Fruit fly (Drosophila melanogaster) whole organism, embryonic: Measurements from ENCODE around the gene Prosbeta6.

Experiments used
- Atf3 ChIP-seq: fragments of 200-800 bp; sonication (Bioruptor generic); optimal IDR thresholded peaks from 3 replicates; lab custom pipeline; 2016; ENCODE audit warnings: missing biosample characterization, missing genetic modification characterization
- B-H1 ChIP-seq: fragments of 200-800 bp; sonication (Bioruptor generic); IDR thresholded peaks from 3 replicates; pipeline ENCODE4 v1.3.6; 2022; ENCODE audit warnings: missing biosample characterization, missing genetic modification characterization
- CG10979 ChIP-seq: fragments of 200-800 bp; sonication (Bioruptor generic); optimal IDR thresholded peaks from 2 replicates; lab custom pipeline; 2018; ENCODE audit warnings: missing biosample characterization, mild to moderate bottlenecking, missing genetic modification characterization, moderate library complexity
- CG11247 ChIP-seq: fragments of 200-800 bp; sonication (Bioruptor generic); IDR thresholded peaks from 2 replicates; pipeline ENCODE4 v1.3.6; 2022; ENCODE audit warnings: missing biosample characterization, missing genetic modification characterization
- CG12219 ChIP-seq: fragments of 200-800 bp; sonication (Bioruptor generic); optimal IDR thresholded peaks from 3 replicates; lab custom pipeline; 2018; ENCODE audit warnings: missing biosample characterization, mild to moderate bottlenecking, missing genetic modification characterization
- CG15514 ChIP-seq: fragments of 200-800 bp; sonication (Bioruptor generic); optimal IDR thresholded peaks from 3 replicates; lab custom pipeline; 2017; ENCODE audit warnings: missing biosample characterization, missing genetic modification characterization, mild to moderate bottlenecking, moderate library complexity, missing genetic modification reagents
- CG15601 ChIP-seq: fragments of 200-800 bp; sonication (Bioruptor generic); optimal IDR thresholded peaks from 3 replicates; lab custom pipeline; 2019; ENCODE audit warnings: missing biosample characterization, mild to moderate bottlenecking, missing genetic modification characterization, moderate library complexity
- CG1602 ChIP-seq: fragments of 200-800 bp; sonication (Bioruptor generic); optimal IDR thresholded peaks from 3 replicates; lab custom pipeline; 2016; ENCODE audit warnings: missing biosample characterization, missing genetic modification characterization
- CG16815 ChIP-seq: fragments of 200-800 bp; sonication (Bioruptor generic); optimal IDR thresholded peaks from 3 replicates; lab custom pipeline; 2017; ENCODE audit warnings: missing biosample characterization, mild to moderate bottlenecking, missing genetic modification characterization
- CG1832 ChIP-seq: fragments of 200-800 bp; sonication (Bioruptor generic); optimal IDR thresholded peaks from 2 replicates; lab custom pipeline; 2017; ENCODE audit warnings: missing biosample characterization, mild to moderate bottlenecking, missing genetic modification characterization, inconsistent platforms
- CG18599 ChIP-seq: fragments of 200-800 bp; sonication (Bioruptor generic); optimal IDR thresholded peaks from 3 replicates; lab custom pipeline; 2017; ENCODE audit warnings: missing biosample characterization, missing genetic modification characterization, mild to moderate bottlenecking, moderate library complexity, missing genetic modification reagents
- CG18764 ChIP-seq: fragments of 200-800 bp; sonication (Bioruptor generic); optimal IDR thresholded peaks from 3 replicates; lab custom pipeline; 2016; ENCODE audit warnings: missing biosample characterization, missing genetic modification characterization
- CG2875 ChIP-seq: fragments of 200-800 bp; sonication (Bioruptor generic); optimal IDR thresholded peaks from 2 replicates; lab custom pipeline; 2017; ENCODE audit warnings: missing biosample characterization, mild to moderate bottlenecking, missing genetic modification characterization, missing genetic modification reagents
- CG31224 ChIP-seq: fragments of 200-800 bp; sonication (Bioruptor generic); IDR thresholded peaks from 2 replicates; pipeline ENCODE4 v1.3.6; 2022; ENCODE audit warnings: missing biosample characterization, missing genetic modification characterization
- CG4707 ChIP-seq: fragments of 200-800 bp; sonication (Bioruptor generic); optimal IDR thresholded peaks from 2 replicates; lab custom pipeline; 2018; ENCODE audit warnings: missing biosample characterization, mild to moderate bottlenecking, missing genetic modification characterization, moderate library complexity
- CG4730 ChIP-seq: fragments of 200-800 bp; sonication (Bioruptor generic); IDR thresholded peaks from 2 replicates; pipeline ENCODE4 v1.3.6; 2022; ENCODE audit warnings: missing biosample characterization, missing genetic modification characterization
- CG7963 ChIP-seq: fragments of 200-800 bp; sonication (Bioruptor generic); IDR thresholded peaks from 3 replicates; pipeline ENCODE4 v1.3.6; 2022; ENCODE audit warnings: missing biosample characterization, missing genetic modification characterization; ENCODE audit not compliant: partially characterized antibody
- CG8765 ChIP-seq: fragments of 200-800 bp; sonication (Bioruptor generic); IDR thresholded peaks from 2 replicates; pipeline ENCODE4 v1.3.6; 2022; ENCODE audit warnings: missing biosample characterization, missing genetic modification characterization
- CHES-1-like ChIP-seq: fragments of 200-800 bp; sonication (Bioruptor generic); optimal IDR thresholded peaks from 2 replicates; lab custom pipeline; 2016; ENCODE audit warnings: missing biosample characterization, missing genetic modification characterization
- Chrac-16 ChIP-seq: fragments of 200-800 bp; sonication (Bioruptor generic); optimal IDR thresholded peaks from 3 replicates; lab custom pipeline; 2016; ENCODE audit warnings: missing biosample characterization, missing genetic modification characterization
- D ChIP-seq, 2 experiments: fragments of 200-800 bp in 1 of 2; fragments of >200 bp in 1 of 2; sonication (Bioruptor generic) in 1 of 2; optimal IDR thresholded peaks; 2 replicates in 1 of 2; 3 replicates in 1 of 2; lab custom pipeline; 2017; ENCODE audit warnings: mild to moderate bottlenecking in 1 of 2, missing biosample characterization in 1 of 2, missing genetic modification characterization in 1 of 2, missing genetic modification reagents in 1 of 2
- HLH54F ChIP-seq: fragments of 200-800 bp; sonication (Bioruptor generic); optimal IDR thresholded peaks from 3 replicates; lab custom pipeline; 2016; ENCODE audit warnings: missing biosample characterization, missing genetic modification characterization
- Hmr ChIP-seq: fragments of 200-800 bp; sonication (Bioruptor generic); optimal IDR thresholded peaks from 3 replicates; lab custom pipeline; 2017; ENCODE audit warnings: mild to moderate bottlenecking, missing biosample characterization, missing genetic modification reagents, missing genetic modification characterization
- Hr39 ChIP-seq: fragments of >200 bp; optimal IDR thresholded peaks from 2 replicates; lab custom pipeline; 2017
- Hr51 ChIP-seq, 2 experiments: fragments of 200-800 bp; sonication (Bioruptor generic); optimal IDR thresholded peaks; 2 replicates in 1 of 2; 3 replicates in 1 of 2; lab custom pipeline; 2016 to 2018; ENCODE audit warnings: missing biosample characterization in 2 of 2, missing genetic modification characterization in 2 of 2, mild to moderate bottlenecking in 1 of 2, moderate library complexity in 1 of 2
- MBD-R2 ChIP-seq: fragments of 200-800 bp; sonication (Bioruptor generic); IDR thresholded peaks from 2 replicates; pipeline ENCODE4 v1.3.6; 2022; ENCODE audit warnings: missing biosample characterization, missing genetic modification characterization
- Med ChIP-seq: fragments of 200-800 bp; sonication (Bioruptor generic); peaks from one replicate; lab custom pipeline; 2016; ENCODE audit warnings: missing biosample characterization, missing genetic modification characterization, mild to moderate bottlenecking, inconsistent platforms, moderate library complexity
- Optix ChIP-seq: fragments of 200-800 bp; sonication (Bioruptor generic); IDR thresholded peaks from 3 replicates; pipeline ENCODE4 v1.3.6; 2022; ENCODE audit warnings: missing biosample characterization, missing genetic modification characterization
- Sry-β ChIP-seq: fragments of 200-800 bp; sonication (Bioruptor generic); optimal IDR thresholded peaks from 2 replicates; lab custom pipeline; 2018; ENCODE audit warnings: missing biosample characterization, mild to moderate bottlenecking, missing genetic modification characterization, moderate library complexity
- Sry-δ ChIP-seq: fragments of 200-800 bp; sonication (Bioruptor generic); optimal IDR thresholded peaks from 2 replicates; lab custom pipeline; 2016; ENCODE audit warnings: missing biosample characterization, missing genetic modification characterization
- Taf1 ChIP-seq: fragments of 200-800 bp; sonication (Bioruptor generic); IDR thresholded peaks from 2 replicates; pipeline ENCODE4 v1.3.6; 2022; ENCODE audit warnings: missing biosample characterization, missing genetic modification characterization
- Tbp ChIP-seq: fragments of >200 bp; optimal IDR thresholded peaks from 2 replicates; lab custom pipeline; 2018; ENCODE audit warnings: missing biosample characterization, missing genetic modification characterization
- al ChIP-seq: fragments of 200-800 bp; sonication (Bioruptor generic); IDR thresholded peaks from 2 replicates; pipeline ENCODE4 v1.3.6; 2022; ENCODE audit warnings: missing biosample characterization, missing genetic modification characterization
- amos ChIP-seq: fragments of 200-800 bp; sonication (Bioruptor generic); IDR thresholded peaks from 2 replicates; pipeline ENCODE4 v1.3.6; 2022; ENCODE audit warnings: missing biosample characterization, missing genetic modification characterization; ENCODE audit not compliant: partially characterized antibody
- br ChIP-seq: fragments of >200 bp; optimal IDR thresholded peaks from 2 replicates; lab custom pipeline; 2017
- cas ChIP-seq: fragments of 200-800 bp; sonication (Bioruptor generic); IDR thresholded peaks from 2 replicates; pipeline ENCODE4 v1.3.6; 2022; ENCODE audit warnings: missing biosample characterization, missing genetic modification characterization
- crol ChIP-seq: fragments of 200-800 bp; sonication (Bioruptor generic); IDR thresholded peaks from 2 replicates; pipeline ENCODE4 v1.3.6; 2022; ENCODE audit warnings: missing biosample characterization, missing genetic modification characterization
- dan ChIP-seq: fragments of 200-800 bp; sonication (Bioruptor generic); IDR thresholded peaks from 2 replicates; pipeline ENCODE4 v1.3.6; 2022; ENCODE audit warnings: missing biosample characterization, missing genetic modification characterization
- dmrt11E ChIP-seq: fragments of 200-800 bp; sonication (Bioruptor generic); optimal IDR thresholded peaks from 3 replicates; lab custom pipeline; 2018; ENCODE audit warnings: missing biosample characterization, mild to moderate bottlenecking, missing genetic modification characterization, moderate library complexity
- ems ChIP-seq: fragments of 200-800 bp; sonication (Bioruptor generic); optimal IDR thresholded peaks from 3 replicates; lab custom pipeline; 2016; ENCODE audit warnings: missing biosample characterization, missing genetic modification characterization
- en ChIP-seq: fragments of 200-800 bp; sonication (Bioruptor generic); optimal IDR thresholded peaks from 2 replicates; lab custom pipeline; 2016; ENCODE audit warnings: missing biosample characterization, missing genetic modification characterization
- gcm2 ChIP-seq: fragments of 200-800 bp; sonication (Bioruptor generic); optimal IDR thresholded peaks from 2 replicates; lab custom pipeline; 2016; ENCODE audit warnings: missing biosample characterization, missing genetic modification characterization
- grn ChIP-seq: fragments of 200-800 bp; sonication (Bioruptor generic); optimal IDR thresholded peaks from 3 replicates; lab custom pipeline; 2017; ENCODE audit warnings: missing biosample characterization, missing genetic modification characterization
- h ChIP-seq: fragments of >200 bp; optimal IDR thresholded peaks from 2 replicates; lab custom pipeline; 2017
- ind ChIP-seq: fragments of 200-800 bp; sonication (Bioruptor generic); optimal IDR thresholded peaks from 3 replicates; lab custom pipeline; 2016; ENCODE audit warnings: missing biosample characterization, missing genetic modification characterization
- lab ChIP-seq: fragments of 200-800 bp; sonication (Bioruptor generic); optimal IDR thresholded peaks from 3 replicates; lab custom pipeline; 2017; ENCODE audit warnings: missing biosample characterization, missing genetic modification characterization, mild to moderate bottlenecking, moderate library complexity, missing genetic modification reagents
- otp ChIP-seq: fragments of 200-800 bp; sonication (Bioruptor generic); IDR thresholded peaks from 3 replicates; pipeline ENCODE4, ENCODE4 v1.3.6; 2022; ENCODE audit warnings: missing biosample characterization, missing genetic modification characterization
- pita ChIP-seq: fragments of 200-800 bp; sonication (Bioruptor generic); optimal IDR thresholded peaks from 2 replicates; lab custom pipeline; 2017; ENCODE audit warnings: missing biosample characterization, mild to moderate bottlenecking, missing genetic modification characterization
- run ChIP-seq: fragments of 200-800 bp; sonication (Bioruptor generic); optimal IDR thresholded peaks from 3 replicates; lab custom pipeline; 2018; ENCODE audit warnings: missing biosample characterization, mild to moderate bottlenecking, missing genetic modification characterization
- scrt ChIP-seq: fragments of 200-800 bp; sonication (Bioruptor generic); optimal IDR thresholded peaks from 2 replicates; lab custom pipeline; 2018; ENCODE audit warnings: missing biosample characterization, mild to moderate bottlenecking, missing genetic modification characterization, moderate library complexity
- sug ChIP-seq: fragments of 200-800 bp; optimal IDR thresholded peaks from 2 replicates; lab custom pipeline; 2019; ENCODE audit warnings: missing biosample characterization, mild to moderate bottlenecking, missing genetic modification characterization, moderate library complexity
- wek ChIP-seq: fragments of 200-800 bp; sonication (Bioruptor generic); optimal IDR thresholded peaks from 3 replicates; lab custom pipeline; 2018; ENCODE audit warnings: missing biosample characterization, mild to moderate bottlenecking, missing genetic modification characterization, moderate library complexity

Gene Prosbeta6

dm6 chr3L:16640509-16641068 lies 30.4 kb upstream of the Prosbeta6 start (continued):
- TF ChIP-seq ind (GFP tag; lab: Kevin White, UChicago): no peak
- TF ChIP-seq Med (GFP tag; lab: Kevin White, UChicago): no peak
- TF ChIP-seq ems (GFP tag; lab: Kevin White, UChicago): no peak
- no peak for TF ChIP-seq CG7963 (GFP tag; lab: Robert Waterston, UW)
- TF ChIP-seq D (optimal IDR thresholded peaks at IDR 0.05; lab: Kevin White, UChicago): no peak
- TF ChIP-seq D (GFP tag; optimal IDR thresholded peaks at IDR 0.05; lab: Kevin White, UChicago): peak; percentile 56
- TF ChIP-seq CG18764 (GFP tag; lab: Kevin White, UChicago): peak; percentile 35
- no peak for TF ChIP-seq cas (GFP tag; lab: Robert Waterston, UW)
- TF ChIP-seq crol (GFP tag; lab: Robert Waterston, UW): peak; percentile 54
- TF ChIP-seq Sry-β (GFP tag; lab: Kevin White, UChicago): no peak
- TF ChIP-seq Optix (GFP tag; lab: Robert Waterston, UW): no peak
- no peak for TF ChIP-seq CG12219 (GFP tag; lab: Kevin White, UChicago)
- TF ChIP-seq CG16815 (GFP tag; lab: Kevin White, UChicago): peak; percentile 9
- no peak for TF ChIP-seq CG18599 (GFP tag; lab: Kevin White, UChicago)
- no peak for TF ChIP-seq Tbp
- no peak for TF ChIP-seq br
- TF ChIP-seq en (GFP tag; lab: Kevin White, UChicago): no peak
- TF ChIP-seq B-H1 (GFP tag; lab: Robert Waterston, UW): no peak
- TF ChIP-seq dan (GFP tag; lab: Robert Waterston, UW): no peak
- TF ChIP-seq Sry-δ (GFP tag; lab: Kevin White, UChicago): no peak
- no peak for TF ChIP-seq HLH54F (GFP tag; lab: Kevin White, UChicago)
- no peak for TF ChIP-seq CG11247 (GFP tag; lab: Robert Waterston, UW)
- no peak for TF ChIP-seq otp (GFP tag; lab: Robert Waterston, UW)
- no peak for TF ChIP-seq Hr39 (lab: Kevin White, UChicago)
- TF ChIP-seq CG15601 (tag; lab: Kevin White, UChicago): peak; percentile 67
- no peak for TF ChIP-seq CG31224
- no peak for TF ChIP-seq sug (tag; lab: Kevin White, UChicago)
- TF ChIP-seq CHES-1-like: no peak
- peak; percentile 60 for TF ChIP-seq lab
- TF ChIP-seq scrt (GFP tag; lab: Kevin White, UChicago): no peak
- peak; percentile 58 for TF ChIP-seq CG10979 (tag; lab: Kevin White, UChicago)
- no peak for TF ChIP-seq al (GFP tag; lab: Robert Waterston, UW)
- TF ChIP-seq dmrt11E (tag; lab: Kevin White, UChicago): peak; percentile 83
- peak; percentile 5 for TF ChIP-seq wek
- TF ChIP-seq CG2875 (GFP tag; lab: Kevin White, UChicago): peak; percentile 70
- no peak for TF ChIP-seq MBD-R2 (GFP tag; lab: Robert Waterston, UW)
- no peak for TF ChIP-seq h
- TF ChIP-seq grn (GFP tag; lab: Kevin White, UChicago): no peak
- no peak for TF ChIP-seq CG1832 (GFP tag; lab: Kevin White, UChicago)
- TF ChIP-seq CG8765: no peak
- TF ChIP-seq CG1602 (GFP tag; lab: Kevin White, UChicago): no peak
- no peak for TF ChIP-seq Atf3 (GFP tag; lab: Kevin White, UChicago)
- TF ChIP-seq CG4730 (GFP tag; lab: Robert Waterston, UW): no peak
- TF ChIP-seq pita: no peak
- TF ChIP-seq Hr51 (GFP tag; optimal IDR thresholded peaks at IDR 0.05; lab: Kevin White, UChicago): no peak
- TF ChIP-seq amos: no peak
- peak; percentile 14 for TF ChIP-seq CG4707 (GFP tag; lab: Kevin White, UChicago)
- TF ChIP-seq gcm2 (GFP tag; lab: Kevin White, UChicago): no peak
- no peak for TF ChIP-seq CG15514 (GFP tag; lab: Kevin White, UChicago)
- TF ChIP-seq Chrac-16 (GFP tag; lab: Kevin White, UChicago): no peak
- TF ChIP-seq Taf1 (GFP tag; lab: Robert Waterston, UW): no peak
- no peak for TF ChIP-seq Hmr (GFP tag; lab: Kevin White, UChicago)
- no peak for TF ChIP-seq run (tag; lab: Kevin White, UChicago)
